Worm (Caenorhabditis elegans): Measurements from ENCODE around the gene F29A7.3.

DNA sequence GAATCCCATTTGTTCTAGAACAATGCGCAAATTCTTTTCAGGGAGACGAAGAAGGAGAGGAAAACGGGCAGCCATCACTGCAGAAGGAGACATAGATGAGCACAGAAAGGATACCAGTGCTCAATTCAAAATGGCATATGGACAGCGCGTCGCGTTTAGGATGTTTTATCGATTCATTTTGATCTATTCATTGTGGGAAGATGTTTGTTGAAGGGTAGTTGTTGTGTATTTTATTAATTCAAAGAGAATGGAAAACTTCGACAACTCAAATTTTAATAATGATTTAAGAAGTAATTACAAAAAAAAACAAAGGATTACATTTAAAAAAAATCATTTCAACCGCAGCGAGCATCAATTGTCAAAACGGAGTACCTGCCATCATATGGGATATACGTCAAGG, 19.1 kb downstream of the F29A7.3 start, which contains the start of gene sdz-10:
- TF ChIP-seq ztf-11 (tag; optimal IDR thresholded peaks at IDR 0.05) (no peak), dmd-4 (tag; optimal IDR thresholded peaks at IDR 0.05) (no peak), nhr-237 (tag; optimal IDR thresholded peaks at IDR 0.05) (no peak), sma-3 (GFP tag; optimal IDR thresholded peaks at IDR 0.05) (no peak), ama-1 (optimal IDR thresholded peaks at IDR 0.05) (no peak), elt-1 (tag; optimal IDR thresholded peaks at IDR 0.05) (no peak), zag-1 (tag; optimal IDR thresholded peaks at IDR 0.05) (no peak), lin-11 (tag; optimal IDR thresholded peaks at IDR 0.05) (no peak), snpc-4 (tag; optimal IDR thresholded peaks at IDR 0.05) (no peak)

Data from whole organism, L2 larva.